Fruit fly (Drosophila melanogaster) whole organism, embryonic: Measurements from ENCODE around the gene CG32073.
A peak's percentile ranks its signal among the peaks of the same experiment; 100 is the strongest.

Experiments used
- Atf6 ChIP-seq: fragments of 200-800 bp; sonication (Bioruptor generic); IDR thresholded peaks from 2 replicates; pipeline ENCODE4 v1.3.6; 2022; ENCODE audit warnings: missing biosample characterization, missing genetic modification characterization
- CG10321 ChIP-seq: fragments of 200-800 bp; sonication (Bioruptor generic); IDR thresholded peaks from 2 replicates; pipeline ENCODE4 v1.3.6; 2022; ENCODE audit warnings: missing biosample characterization, missing genetic modification characterization
- CG10431 ChIP-seq: fragments of 200-800 bp; sonication (Bioruptor generic); optimal IDR thresholded peaks from 3 replicates; lab custom pipeline; 2018; ENCODE audit warnings: missing biosample characterization, mild to moderate bottlenecking, missing genetic modification characterization
- CG12219 ChIP-seq: fragments of 200-800 bp; sonication (Bioruptor generic); optimal IDR thresholded peaks from 3 replicates; lab custom pipeline; 2018; ENCODE audit warnings: missing biosample characterization, mild to moderate bottlenecking, missing genetic modification characterization
- CG12744 ChIP-seq: fragments of 200-800 bp; sonication (Bioruptor generic); optimal IDR thresholded peaks from 2 replicates; lab custom pipeline; 2016; ENCODE audit warnings: missing biosample characterization, missing genetic modification characterization
- CG13424 ChIP-seq: fragments of 200-800 bp; sonication (Bioruptor generic); optimal IDR thresholded peaks from 2 replicates; lab custom pipeline; 2019; ENCODE audit warnings: missing biosample characterization, mild to moderate bottlenecking, missing genetic modification characterization, moderate library complexity
- CG13894 ChIP-seq: fragments of 200-800 bp; sonication (Bioruptor generic); optimal IDR thresholded peaks from 3 replicates; lab custom pipeline; 2018; ENCODE audit warnings: missing biosample characterization, mild to moderate bottlenecking, missing genetic modification characterization, moderate library complexity
- CG15269 ChIP-seq: fragments of 200-800 bp; sonication (Bioruptor generic); optimal IDR thresholded peaks from 2 replicates; lab custom pipeline; 2018; ENCODE audit warnings: missing biosample characterization, mild to moderate bottlenecking, missing genetic modification characterization, moderate library complexity
- CG15696 ChIP-seq: fragments of 200-800 bp; sonication (Bioruptor generic); optimal IDR thresholded peaks from 2 replicates; lab custom pipeline; 2019; ENCODE audit warnings: missing biosample characterization, mild to moderate bottlenecking, missing genetic modification characterization, moderate library complexity
- CG16813 ChIP-seq: fragments of 200-800 bp; sonication (Bioruptor generic); IDR thresholded peaks from 3 replicates; pipeline ENCODE4 v1.3.6; 2022; ENCODE audit warnings: missing biosample characterization, missing genetic modification characterization; ENCODE audit not compliant: partially characterized antibody
- CG16815 ChIP-seq: fragments of 200-800 bp; sonication (Bioruptor generic); optimal IDR thresholded peaks from 3 replicates; lab custom pipeline; 2017; ENCODE audit warnings: missing biosample characterization, mild to moderate bottlenecking, missing genetic modification characterization
- CG16863 ChIP-seq: fragments of 200-800 bp; sonication (Bioruptor generic); optimal IDR thresholded peaks from 3 replicates; lab custom pipeline; 2016; ENCODE audit warnings: missing biosample characterization, missing genetic modification characterization
- CG17186 ChIP-seq: fragments of 200-800 bp; sonication (Bioruptor generic); optimal IDR thresholded peaks from 3 replicates; lab custom pipeline; 2017; ENCODE audit warnings: missing biosample characterization, missing genetic modification reagents, missing genetic modification characterization
- CG17328 ChIP-seq: fragments of 200-800 bp; sonication (Bioruptor generic); IDR thresholded peaks from 2 replicates; pipeline ENCODE4 v1.3.6; 2022; ENCODE audit warnings: missing biosample characterization, missing genetic modification characterization
- CG2678 ChIP-seq: fragments of 200-800 bp; sonication (Bioruptor generic); optimal IDR thresholded peaks from 3 replicates; lab custom pipeline; 2019; ENCODE audit warnings: missing biosample characterization, mild to moderate bottlenecking, missing genetic modification characterization, moderate library complexity
- CG3065 ChIP-seq: fragments of 200-800 bp; sonication (Bioruptor generic); optimal IDR thresholded peaks from 2 replicates; lab custom pipeline; 2016; ENCODE audit warnings: missing biosample characterization, missing genetic modification characterization
- CG31224 ChIP-seq: fragments of 200-800 bp; sonication (Bioruptor generic); IDR thresholded peaks from 2 replicates; pipeline ENCODE4 v1.3.6; 2022; ENCODE audit warnings: missing biosample characterization, missing genetic modification characterization
- CG5180 ChIP-seq: fragments of 200-800 bp; sonication (Bioruptor generic); optimal IDR thresholded peaks from 3 replicates; lab custom pipeline; 2017; ENCODE audit warnings: missing biosample characterization, missing genetic modification characterization, mild to moderate bottlenecking, moderate library complexity, missing genetic modification reagents
- CG6683 ChIP-seq: fragments of 200-800 bp; sonication (Bioruptor generic); optimal IDR thresholded peaks from 2 replicates; lab custom pipeline; 2017; ENCODE audit warnings: missing biosample characterization, mild to moderate bottlenecking, missing genetic modification characterization, missing genetic modification reagents
- CG9727 ChIP-seq: fragments of 200-800 bp; sonication (Bioruptor generic); optimal IDR thresholded peaks from 3 replicates; lab custom pipeline; 2017; ENCODE audit warnings: missing biosample characterization, mild to moderate bottlenecking, missing genetic modification characterization
- CrebB ChIP-seq: fragments of 200-800 bp; sonication (Bioruptor generic); optimal IDR thresholded peaks from 3 replicates; lab custom pipeline; 2018; ENCODE audit warnings: missing biosample characterization, mild to moderate bottlenecking, missing genetic modification characterization
- Drgx ChIP-seq: fragments of 200-800 bp; sonication (Bioruptor generic); IDR thresholded peaks from 2 replicates; pipeline ENCODE4 v1.3.6; 2022; ENCODE audit warnings: missing biosample characterization, missing genetic modification characterization
- E2f2 ChIP-seq: fragments of 200-800 bp; sonication (Bioruptor generic); IDR thresholded peaks from 2 replicates; pipeline ENCODE4 v1.3.6; 2022; ENCODE audit warnings: missing biosample characterization, missing genetic modification characterization
- Fer2 ChIP-seq: fragments of 200-800 bp; sonication (Bioruptor generic); optimal IDR thresholded peaks from 2 replicates; lab custom pipeline; 2018; ENCODE audit warnings: missing biosample characterization, mild to moderate bottlenecking, missing genetic modification characterization, moderate library complexity
- Gug ChIP-seq: fragments of 200-800 bp; sonication (Bioruptor generic); IDR thresholded peaks from 4 replicates; pipeline ENCODE4 v1.3.6; 2022; ENCODE audit warnings: missing biosample characterization, missing genetic modification characterization
- HLH4C ChIP-seq: fragments of 200-800 bp; sonication (Bioruptor generic); IDR thresholded peaks from 3 replicates; pipeline ENCODE4 v1.3.6; 2022; ENCODE audit warnings: missing biosample characterization, missing genetic modification characterization; ENCODE audit not compliant: partially characterized antibody
- Lim3 ChIP-seq: fragments of 200-800 bp; sonication (Bioruptor generic); IDR thresholded peaks from 2 replicates; pipeline ENCODE4 v1.3.6; 2022; ENCODE audit warnings: missing biosample characterization, missing genetic modification characterization
- MBD-R2 ChIP-seq: fragments of 200-800 bp; sonication (Bioruptor generic); IDR thresholded peaks from 2 replicates; pipeline ENCODE4 v1.3.6; 2022; ENCODE audit warnings: missing biosample characterization, missing genetic modification characterization
- Mad ChIP-seq: fragments of 200-800 bp; sonication (Bioruptor generic); optimal IDR thresholded peaks from 2 replicates; lab custom pipeline; 2016; ENCODE audit warnings: missing biosample characterization, missing genetic modification characterization
- Mes4 ChIP-seq: fragments of 200-800 bp; sonication (Bioruptor generic); optimal IDR thresholded peaks from 2 replicates; lab custom pipeline; 2016; ENCODE audit warnings: missing biosample characterization, missing genetic modification characterization
- Neu2 ChIP-seq: fragments of 200-800 bp; sonication (Bioruptor generic); optimal IDR thresholded peaks from 3 replicates; lab custom pipeline; 2016; ENCODE audit warnings: missing biosample characterization, missing genetic modification characterization, borderline replicate concordance
- PHDP ChIP-seq: fragments of 200-800 bp; sonication (Bioruptor generic); optimal IDR thresholded peaks from 3 replicates; lab custom pipeline; 2018; ENCODE audit warnings: missing biosample characterization, mild to moderate bottlenecking, missing genetic modification characterization, moderate library complexity
- Rx ChIP-seq: fragments of 200-800 bp; sonication (Bioruptor generic); IDR thresholded peaks from 2 replicates; pipeline ENCODE4 v1.3.6; 2022; ENCODE audit warnings: missing biosample characterization, missing genetic modification characterization
- abd-A ChIP-seq: fragments of 200-800 bp; sonication (Bioruptor generic); optimal IDR thresholded peaks from 3 replicates; lab custom pipeline; 2019; ENCODE audit warnings: missing biosample characterization, mild to moderate bottlenecking, missing genetic modification characterization, moderate library complexity
- al ChIP-seq: fragments of 200-800 bp; sonication (Bioruptor generic); IDR thresholded peaks from 2 replicates; pipeline ENCODE4 v1.3.6; 2022; ENCODE audit warnings: missing biosample characterization, missing genetic modification characterization
- bowl ChIP-seq: fragments of 200-800 bp; sonication (Bioruptor generic); IDR thresholded peaks from 2 replicates; pipeline ENCODE4 v1.3.6; 2022; ENCODE audit warnings: missing biosample characterization, missing genetic modification characterization
- crc ChIP-seq: fragments of 200-800 bp; sonication (Bioruptor generic); optimal IDR thresholded peaks from 2 replicates; lab custom pipeline; 2016; ENCODE audit warnings: missing biosample characterization, missing genetic modification characterization
- crp ChIP-seq, 2 experiments: fragments of 200-800 bp; sonication (Bioruptor generic); optimal IDR thresholded peaks; 2 replicates in 1 of 2; 3 replicates in 1 of 2; lab custom pipeline; 2017; ENCODE audit warnings: missing biosample characterization in 2 of 2, missing genetic modification characterization in 2 of 2, mild to moderate bottlenecking in 1 of 2, moderate library complexity in 1 of 2
- emc ChIP-seq: fragments of 200-800 bp; sonication (Bioruptor generic); optimal IDR thresholded peaks from 2 replicates; lab custom pipeline; 2016; ENCODE audit warnings: missing biosample characterization, missing genetic modification characterization
- gfzf ChIP-seq: fragments of 200-800 bp; sonication (Bioruptor generic); optimal IDR thresholded peaks from 2 replicates; lab custom pipeline; 2016; ENCODE audit warnings: missing biosample characterization, mild to moderate bottlenecking, missing genetic modification characterization, moderate library complexity
- ham ChIP-seq: fragments of 200-800 bp; sonication (Bioruptor generic); IDR thresholded peaks from 2 replicates; pipeline ENCODE4 v1.3.6; 2022; ENCODE audit warnings: missing biosample characterization, missing genetic modification characterization
- hkb ChIP-seq, 2 experiments: fragments of 200-800 bp in 1 of 2; fragments of >200 bp in 1 of 2; sonication (Bioruptor generic) in 1 of 2; IDR thresholded peaks in 1 of 2; optimal IDR thresholded peaks in 1 of 2; 2 replicates each; pipeline versions ENCODE4 v1.3.6 to Lab custom; 2017 to 2022; ENCODE audit warnings: missing biosample characterization in 1 of 2, missing genetic modification characterization in 1 of 2
- ind ChIP-seq: fragments of 200-800 bp; sonication (Bioruptor generic); optimal IDR thresholded peaks from 3 replicates; lab custom pipeline; 2016; ENCODE audit warnings: missing biosample characterization, missing genetic modification characterization
- lmd ChIP-seq: fragments of 200-800 bp; sonication (Bioruptor generic); IDR thresholded peaks from 2 replicates; pipeline ENCODE4 v1.3.6; 2022; ENCODE audit warnings: missing biosample characterization, missing genetic modification characterization
- p53 ChIP-seq: fragments of 200-800 bp; sonication (Bioruptor generic); optimal IDR thresholded peaks from 2 replicates; lab custom pipeline; 2016; ENCODE audit warnings: missing biosample characterization, missing genetic modification characterization
- rib ChIP-seq: fragments of 200-800 bp; sonication (Bioruptor generic); IDR thresholded peaks from 2 replicates; pipeline ENCODE4 v1.3.6; 2022; ENCODE audit warnings: missing biosample characterization, missing genetic modification characterization
- sc ChIP-seq, 3 experiments: fragments of >200 bp in 2 of 3; fragments of 200-800 bp in 1 of 3; sonication (Bioruptor generic) in 1 of 3; optimal IDR thresholded peaks; 2 replicates in 2 of 3; 3 replicates in 1 of 3; lab custom pipeline; 2017; ENCODE audit warnings: mild to moderate bottlenecking in 1 of 3, missing biosample characterization in 1 of 3, missing genetic modification characterization in 1 of 3, missing genetic modification reagents in 1 of 3
- tin ChIP-seq: fragments of 200-800 bp; sonication (Bioruptor generic); optimal IDR thresholded peaks from 3 replicates; lab custom pipeline; 2016; ENCODE audit warnings: missing biosample characterization, missing genetic modification characterization

Gene CG32073

dm6 chr3L:11084557-11085231 lies 22.7 kb downstream of the CG32073 start (continued):
- TF ChIP-seq CG16815 (GFP tag; lab: Kevin White, UChicago) (peak; percentile 92), Mad (peak; percentile 86), bowl (GFP tag; lab: Robert Waterston, UW) (peak; percentile 93), lmd (peak; percentile 95), PHDP (tag; lab: Kevin White, UChicago) (peak; percentile 97), CG3065 (GFP tag; lab: Kevin White, UChicago) (peak; percentile 91), CG16813 (GFP tag; lab: Robert Waterston, UW) (no peak), CG13894 (tag; lab: Kevin White, UChicago) (no peak), Rx (GFP tag; lab: Robert Waterston, UW) (peak; percentile 95), CG5180 (GFP tag; lab: Kevin White, UChicago) (peak; percentile 88), Fer2 (tag; lab: Kevin White, UChicago) (peak; percentile 58), CG13424 (tag; lab: Kevin White, UChicago) (peak; percentile 97), emc (peak; percentile 82), hkb (optimal IDR thresholded peaks at IDR 0.05; lab: Kevin White, UChicago) (no peak), hkb (GFP tag; IDR thresholded peaks at IDR 0.05; lab: Robert Waterston, UW) (peak; percentile 98), E2f2 (GFP tag; lab: Robert Waterston, UW) (peak; percentile 80), Drgx (GFP tag; lab: Robert Waterston, UW) (peak; percentile 99), CG9727 (GFP tag; lab: Kevin White, UChicago) (peak; percentile 98), crp (GFP tag; optimal IDR thresholded peaks at IDR 0.05; lab: Kevin White, UChicago) (peak in 1 of 2 experiments; percentile 63), Gug (GFP tag; lab: Robert Waterston, UW) (peak; percentile 87), Neu2 (GFP tag; lab: Kevin White, UChicago) (peak; percentile 86), CG12219 (GFP tag; lab: Kevin White, UChicago) (peak; percentile 97), CG6683 (GFP tag; lab: Kevin White, UChicago) (peak; percentile 89), Lim3 (GFP tag; lab: Robert Waterston, UW) (peak; percentile 89), CG15269 (peak; percentile 97), MBD-R2 (GFP tag; lab: Robert Waterston, UW) (peak; percentile 76; the same call in 1 of the 2 replicates), CG2678 (tag; lab: Kevin White, UChicago) (peak; percentile 97), sc (optimal IDR thresholded peaks at IDR 0.05; lab: Kevin White, UChicago) (no peak), sc (GFP tag; optimal IDR thresholded peaks at IDR 0.05; lab: Kevin White, UChicago) (peak; percentile 94), rib (GFP tag; lab: Robert Waterston, UW) (peak; percentile 89), CG10321 (peak; percentile 81), ham (GFP tag; lab: Robert Waterston, UW) (no peak), CG16863 (GFP tag; lab: Kevin White, UChicago) (peak; percentile 97), CrebB (tag; lab: Kevin White, UChicago) (peak; percentile 95), gfzf (GFP tag; lab: Kevin White, UChicago) (peak; percentile 19), CG15696 (tag; lab: Kevin White, UChicago) (peak; percentile 93), CG12744 (GFP tag; lab: Kevin White, UChicago) (peak; percentile 96), Atf6 (GFP tag; lab: Robert Waterston, UW) (peak; percentile 93), HLH4C (GFP tag; lab: Robert Waterston, UW) (no peak), tin (peak; percentile 97), abd-A (tag; lab: Kevin White, UChicago) (no peak), CG10431 (GFP tag; lab: Kevin White, UChicago) (peak; percentile 89), p53 (GFP tag; lab: Kevin White, UChicago) (peak; percentile 84), Mes4 (GFP tag; lab: Kevin White, UChicago) (peak; percentile 98), CG31224 (GFP tag; lab: Robert Waterston, UW) (peak; percentile 80), al (GFP tag; lab: Robert Waterston, UW) (peak; percentile 84), crc (GFP tag; lab: Kevin White, UChicago) (peak; percentile 95), CG17186 (GFP tag; lab: Kevin White, UChicago) (peak; percentile 82), ind (GFP tag; lab: Kevin White, UChicago) (peak; percentile 94), CG17328 (GFP tag; lab: Robert Waterston, UW) (peak; percentile 99)
